Worm (Caenorhabditis elegans): ENCODE results near the gene math-10.
"Not testable (repeated sequence)": the region's sequence is repeated elsewhere in the genome, so short reads cannot be mapped to it uniquely, and the experiment has no call there.

The math-10 gene

ce11 chrII:1861285-1861793 lies 10.0 kb upstream of the math-10 start, which contains the start of gene C16C4.18:
Gene C16C4.18, minus strand, starts transcription at chrII:1861335.
- peak; percentile 2 for TF ChIP-seq mep-1 (tag; optimal IDR thresholded peaks at IDR 0.05)

DNA sequence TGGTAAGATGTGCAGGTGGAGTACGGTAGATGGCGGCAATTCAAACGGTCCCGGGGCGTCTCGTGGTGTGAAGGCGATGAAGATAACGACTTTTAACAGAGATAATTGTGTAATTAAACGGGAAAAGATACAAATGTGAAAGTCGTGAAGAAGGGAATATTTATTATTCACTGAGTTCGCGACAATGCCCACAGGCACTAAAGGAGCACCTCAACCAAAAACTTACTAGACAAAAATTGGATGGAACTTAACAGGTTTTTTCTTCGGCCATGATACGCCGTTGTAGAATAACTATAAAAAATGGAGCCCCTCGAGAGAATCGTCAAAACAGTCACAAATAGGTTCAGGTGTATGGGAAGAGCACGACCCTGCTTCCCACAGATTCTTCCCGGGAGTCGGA lies 9.0 kb upstream of the math-10 start, which contains the start of gene fbxb-98:
TSS of gene fbxb-98 (plus strand) at position 301 of the 400 bp plus-strand sequence.
- TF ChIP-seq zip-8 (tag; optimal IDR thresholded peaks at IDR 0.05); nhr-28 (tag; optimal IDR thresholded peaks at IDR 0.05); unc-120 (tag; optimal IDR thresholded peaks at IDR 0.05; ENCODE audit: poor library complexity, severe bottlenecking): not testable (repeated sequence)

ce11 chrII:1864278-1864677 lies 7.1 kb upstream of the math-10 start, which contains the start of gene C16C4.17:
Gene C16C4.17, plus strand, starts transcription at chrII:1864578.
- TF ChIP-seq nhr-76 (tag; optimal IDR thresholded peaks at IDR 0.05), result no peak
- no peak for TF ChIP-seq mls-2 (tag; optimal IDR thresholded peaks at IDR 0.05)
- no peak for TF ChIP-seq sptf-1 (tag; optimal IDR thresholded peaks at IDR 0.05)
- TF ChIP-seq nhr-237 (tag; optimal IDR thresholded peaks at IDR 0.05), result no peak
- TF ChIP-seq zip-8 (tag; optimal IDR thresholded peaks at IDR 0.05), result no peak
- no peak for TF ChIP-seq nhr-12 (tag; optimal IDR thresholded peaks at IDR 0.05)
- no peak for TF ChIP-seq lin-13 (tag; optimal IDR thresholded peaks at IDR 0.05)
- no peak for TF ChIP-seq elt-3 (tag; optimal IDR thresholded peaks at IDR 0.05)
- no peak for TF ChIP-seq hlh-1 (tag; optimal IDR thresholded peaks at IDR 0.05)
- no peak for TF ChIP-seq nhr-2 (tag; optimal IDR thresholded peaks at IDR 0.05)
- TF ChIP-seq blmp-1 (tag; optimal IDR thresholded peaks at IDR 0.05), result no peak
- TF ChIP-seq unc-39 (tag; optimal IDR thresholded peaks at IDR 0.05), result no peak
- no peak for TF ChIP-seq tbx-8 (GFP tag; optimal IDR thresholded peaks at IDR 0.05)
- no peak for TF ChIP-seq snpc-4 (tag; optimal IDR thresholded peaks at IDR 0.05)
- no peak for TF ChIP-seq bed-3 (GFP tag; optimal IDR thresholded peaks at IDR 0.05)

DNA sequence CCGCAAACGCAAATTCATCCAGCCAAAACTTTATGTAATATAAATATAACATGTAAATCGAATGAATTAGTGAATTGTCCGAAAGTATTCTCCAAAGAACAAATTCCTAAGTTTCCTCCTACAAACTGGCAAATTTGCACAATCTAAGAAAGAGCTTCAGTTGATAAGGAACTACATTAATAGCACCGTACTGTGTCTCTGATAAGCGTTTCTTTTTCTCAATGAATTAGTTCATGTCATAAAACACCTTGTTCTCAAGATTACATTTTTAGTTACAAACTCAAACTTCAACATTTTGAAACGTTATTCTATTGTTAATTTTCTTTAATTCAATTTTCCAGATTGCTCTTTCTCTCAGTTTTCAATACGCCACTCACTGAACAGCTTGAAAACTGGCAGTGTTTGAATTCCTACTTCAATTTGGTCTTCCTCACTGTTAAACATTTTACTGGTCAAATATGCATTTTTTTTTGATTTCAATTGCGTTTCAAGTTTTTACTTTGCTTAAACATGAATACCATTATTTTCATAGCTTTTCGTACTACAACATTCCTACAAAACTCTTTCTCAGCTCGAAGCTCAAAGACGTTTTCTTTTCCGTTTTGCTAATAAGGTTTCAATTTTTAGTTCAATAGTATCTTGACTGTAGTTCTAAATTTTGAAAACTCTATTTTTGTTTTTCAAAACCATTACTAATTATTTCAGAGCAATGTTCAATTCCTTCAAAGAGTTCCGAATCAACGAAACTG lies 5.5 kb upstream of the math-10 start, which contains the start of gene math-15:
TSS of gene math-15 (plus strand) at position 699 of the 749 bp plus-strand sequence.
- no peak for TF ChIP-seq snpc-4 (tag; optimal IDR thresholded peaks at IDR 0.05)
- TF ChIP-seq tbx-8 (GFP tag; optimal IDR thresholded peaks at IDR 0.05), result no peak
- TF ChIP-seq blmp-1 (tag; optimal IDR thresholded peaks at IDR 0.05), result no peak
- no peak for TF ChIP-seq elt-3 (tag; optimal IDR thresholded peaks at IDR 0.05)
- TF ChIP-seq ces-1 (GFP tag; optimal IDR thresholded peaks at IDR 0.05), result no peak
- no peak for TF ChIP-seq M03D4.4 (tag; optimal IDR thresholded peaks at IDR 0.05)
- no peak for TF ChIP-seq lin-32 (GFP tag; optimal IDR thresholded peaks at IDR 0.05)
- TF ChIP-seq drap-1 (GFP tag; optimal IDR thresholded peaks at IDR 0.05), result no peak
- no peak for TF ChIP-seq nhr-28 (tag; optimal IDR thresholded peaks at IDR 0.05)

DNA sequence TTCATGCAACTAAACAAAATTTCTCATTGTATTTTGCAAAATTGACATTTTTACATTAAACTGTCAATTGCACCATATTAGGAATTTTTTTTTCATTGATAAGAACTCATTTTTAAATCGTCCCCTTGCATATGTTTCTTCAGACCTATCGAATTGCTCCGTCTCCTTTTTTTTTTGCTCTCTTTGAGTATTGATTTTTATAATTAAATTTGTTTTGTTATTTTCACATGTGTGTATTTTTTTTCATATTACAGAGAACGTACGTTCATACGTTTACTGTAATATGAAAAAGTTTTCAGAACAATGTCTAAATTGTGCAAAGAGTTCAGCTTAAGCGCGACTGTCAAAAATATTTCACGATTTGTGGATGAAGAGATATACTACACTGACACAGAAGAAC lies 2.2 kb upstream of the math-10 start, which contains the start of gene math-14:
TSS of gene math-14 (plus strand) at position 301 of the 400 bp plus-strand sequence.
- no peak for TF ChIP-seq flh-1 (GFP tag; optimal IDR thresholded peaks at IDR 0.05)

ce11 chrII:1875658-1876057 lies 4.3 kb downstream of the math-10 start, which contains the start of gene math-13:
Gene math-13, plus strand, starts transcription at chrII:1875958.
- TF ChIP-seq blmp-1 (tag; optimal IDR thresholded peaks at IDR 0.05) (no peak), zip-8 (tag; optimal IDR thresholded peaks at IDR 0.05) (no peak), ceh-83 (GFP tag; optimal IDR thresholded peaks at IDR 0.05) (no peak), ceh-43 (GFP tag; optimal IDR thresholded peaks at IDR 0.05) (no peak), ces-1 (GFP tag; optimal IDR thresholded peaks at IDR 0.05) (no peak), cnd-1 (tag; optimal IDR thresholded peaks at IDR 0.05) (no peak), tbx-8 (GFP tag; optimal IDR thresholded peaks at IDR 0.05) (no peak), lin-32 (GFP tag; optimal IDR thresholded peaks at IDR 0.05) (no peak), snpc-4 (tag; optimal IDR thresholded peaks at IDR 0.05) (no peak), elt-3 (tag; optimal IDR thresholded peaks at IDR 0.05) (no peak), unc-62 (GFP tag; optimal IDR thresholded peaks at IDR 0.05) (no peak), nhr-12 (tag; optimal IDR thresholded peaks at IDR 0.05) (no peak), elt-1 (tag; optimal IDR thresholded peaks at IDR 0.05; ENCODE audit: borderline replicate concordance, insufficient read depth) (no peak), nhr-2 (tag; optimal IDR thresholded peaks at IDR 0.05) (no peak)
